Worm (Caenorhabditis elegans) whole organism, L4 larva: Measurements from ENCODE around the gene Y71H10B.1.
A peak's percentile ranks its signal among the peaks of the same experiment; 100 is the strongest.

Source experiments
- aha-1 ChIP-seq: fragments of 150-350 bp; peaks from one replicate; lab custom pipeline; 2014; ENCODE audit warnings: missing biosample characterization, missing genetic modification characterization
- ceh-44 ChIP-seq: fragments of 200-800 bp; sonication (Bioruptor generic); IDR thresholded peaks from 2 replicates; pipeline ENCODE4 v1.3.6; 2022; ENCODE audit warnings: missing genetic modification reagents, missing genetic modification characterization, missing compliant biosample characterization
- dve-1 ChIP-seq: sonication (generic microtip); optimal IDR thresholded peaks from 2 replicates; lab custom pipeline; 2017; ENCODE audit warnings: antibody characterized with exemption, mild to moderate bottlenecking, missing genetic modification characterization, missing compliant biosample characterization; ENCODE audit not compliant: insufficient read depth
- set-16 ChIP-seq: fragments of 200-800 bp; sonication (Bioruptor generic); IDR thresholded peaks from 2 replicates; pipeline ENCODE4 v1.3.6; 2022; ENCODE audit warnings: missing genetic modification reagents, missing genetic modification characterization, missing compliant biosample characterization
- spr-3 ChIP-seq: fragments of 200-800 bp; sonication (Bioruptor generic); optimal IDR thresholded peaks from 2 replicates; lab custom pipeline; 2018; ENCODE audit warnings: mild to moderate bottlenecking, missing genetic modification characterization, missing compliant biosample characterization

The Y71H10B.1 gene

ce11 chrX:2794324-2794723 is 45.8 kb downstream of the Y71H10B.1 start:
- peak; percentile 2 for TF ChIP-seq dve-1 (tag; lab: Kevin White, UChicago)
- no peak for TF ChIP-seq ceh-44 (GFP tag; lab: Robert Waterston, UW)

ce11 chrX:2793527-2793926 is 46.6 kb downstream of the Y71H10B.1 start:
- TF ChIP-seq set-16 (GFP tag; lab: Robert Waterston, UW) (0 out of 2 replicates have a peak, but pooled peaks have one; percentile 12), aha-1 (tag; lab: Kevin White, UChicago) (peak; percentile 68), spr-3 (GFP tag; lab: Kevin White, UChicago) (no peak)
